Fruit fly (Drosophila melanogaster) whole organism: Measurements from ENCODE around the gene CG7329.

Experiments
- CG8478 ChIP-seq: fragments of >200 bp; optimal IDR thresholded peaks from 2 replicates; lab custom pipeline; 2018; ENCODE audit warnings: inconsistent platforms
- Dll ChIP-seq: fragments of >200 bp; optimal IDR thresholded peaks from 2 replicates; lab custom pipeline; 2017
- pan ChIP-seq: fragments of >200 bp; optimal IDR thresholded peaks from 2 replicates; lab custom pipeline; 2017
- psq ChIP-seq: fragments of >200 bp; optimal IDR thresholded peaks from 2 replicates; lab custom pipeline; 2017

- TF ChIP-seq pan = no peak
- TF ChIP-seq psq (lab: Kevin White, UChicago) = no peak
- TF ChIP-seq CG8478 (lab: Kevin White, UChicago) = no peak
- no peak for TF ChIP-seq Dll (lab: Kevin White, UChicago)
Observed at dm6 chr2L:10607697-10608096, 30.6 kb downstream of the CG7329 start.
